Worm (Caenorhabditis elegans) whole organism, early embryonic: ENCODE data around the gene Y41E3.7.

ENCODE experiments used
- ama-1 ChIP-seq: fragments of 150-350 bp; optimal IDR thresholded peaks from 2 replicates; lab custom pipeline; 2014
- tbx-37 ChIP-seq: fragments of 200-800 bp; sonication (Bioruptor generic); conservative IDR thresholded peaks from 2 replicates; pipeline ENCODE4 v1.3.6; 2022; ENCODE audit warnings: missing genetic modification reagents, missing genetic modification characterization, missing compliant biosample characterization

DNA sequence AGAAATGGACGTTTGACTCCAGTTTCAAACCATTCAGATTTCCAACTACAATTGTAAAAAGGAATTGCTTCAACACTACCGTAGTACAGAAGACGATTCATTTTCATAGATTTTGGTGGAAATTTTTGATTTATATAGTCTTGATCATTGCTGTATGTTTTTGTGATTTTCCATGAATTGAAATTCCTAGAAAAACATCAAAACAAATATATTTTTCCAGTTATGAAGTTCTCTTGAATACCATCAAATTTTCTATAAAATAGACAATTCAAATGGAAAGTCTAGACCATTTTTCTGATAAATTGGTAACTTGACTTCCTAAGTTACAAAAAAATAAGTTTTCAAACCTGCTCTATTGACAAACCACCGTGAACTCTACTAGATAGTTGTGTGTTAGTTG lies 55.0 kb downstream of the Y41E3.7 start, which contains the start of gene srt-48:
- no peak for TF ChIP-seq tbx-37 (GFP tag; lab: Robert Waterston, UW)
- TF ChIP-seq ama-1, result no peak
